Worm (Caenorhabditis elegans): ENCODE data around the gene fbxa-188.

- TF ChIP-seq nhr-11 (tag; optimal IDR thresholded peaks at IDR 0.05) (no peak), ztf-4 (tag; optimal IDR thresholded peaks at IDR 0.05) (no peak), unc-62 (GFP tag; optimal IDR thresholded peaks at IDR 0.05) (no peak), sma-9 (GFP tag; optimal IDR thresholded peaks at IDR 0.05) (no peak), sma-9 (tag; optimal IDR thresholded peaks at IDR 0.05) (no peak)
Observed at ce11 chrV:17347602-17348001, 2.9 kb upstream of the fbxa-188 start, which contains the start of gene skr-5.
